Worm (Caenorhabditis elegans) whole organism, L2 larva: ENCODE measurements around the gene cpf-2.
A peak's percentile ranks its signal among the peaks of the same experiment; 100 is the strongest.
"Not testable (repeated sequence)": the region's sequence is repeated elsewhere in the genome, so short reads cannot be mapped to it uniquely, and the experiment has no call there.

ENCODE experiments used
- C34F6.9 ChIP-seq: fragments of 150-350 bp; optimal IDR thresholded peaks from 2 replicates; lab custom pipeline; 2014; ENCODE audit warnings: missing biosample characterization, missing genetic modification characterization
- F13H6.1 ChIP-seq: sonication (generic microtip); optimal IDR thresholded peaks from 2 replicates; lab custom pipeline; 2016; ENCODE audit warnings: missing genetic modification characterization, missing compliant biosample characterization
- R02D3.7 ChIP-seq: fragments of 150-350 bp; optimal IDR thresholded peaks from 2 replicates; lab custom pipeline; 2014; ENCODE audit warnings: missing biosample characterization, missing genetic modification characterization
- aly-2 ChIP-seq: fragments of 150-350 bp; optimal IDR thresholded peaks from 2 replicates; lab custom pipeline; 2014; ENCODE audit warnings: missing biosample characterization, missing genetic modification characterization
- ceh-16 ChIP-seq: fragments of 150-350 bp; optimal IDR thresholded peaks from 2 replicates; lab custom pipeline; 2014; ENCODE audit warnings: missing biosample characterization, missing genetic modification characterization
- ceh-82 ChIP-seq: fragments of 150-350 bp; optimal IDR thresholded peaks from 2 replicates; lab custom pipeline; 2014; ENCODE audit warnings: missing biosample characterization, missing genetic modification characterization
- crh-2 ChIP-seq: sonication (generic microtip); optimal IDR thresholded peaks from 2 replicates; lab custom pipeline; 2017; ENCODE audit warnings: missing biosample characterization, missing genetic modification characterization
- dmd-4 ChIP-seq: sonication (generic microtip); optimal IDR thresholded peaks from 2 replicates; lab custom pipeline; 2017; ENCODE audit warnings: missing biosample characterization, missing genetic modification characterization
- egl-27 ChIP-seq: sonication (generic microtip); optimal IDR thresholded peaks from 3 replicates; lab custom pipeline; 2017; ENCODE audit warnings: missing biosample characterization, missing genetic modification reagents, missing genetic modification characterization
- elt-3 ChIP-seq: sonication (generic microtip); optimal IDR thresholded peaks from 2 replicates; lab custom pipeline; 2017; ENCODE audit warnings: missing biosample characterization, missing genetic modification characterization
- fos-1 ChIP-seq: fragments of 150-350 bp; optimal IDR thresholded peaks from 2 replicates; lab custom pipeline; 2014; ENCODE audit warnings: missing biosample characterization, missing genetic modification characterization
- gmeb-1 ChIP-seq: fragments of 150-350 bp; optimal IDR thresholded peaks from 2 replicates; lab custom pipeline; 2014; ENCODE audit warnings: missing biosample characterization, missing genetic modification characterization
- lin-11 ChIP-seq: fragments of 150-350 bp; sonication (generic microtip); optimal IDR thresholded peaks from 2 replicates; lab custom pipeline; 2014; ENCODE audit warnings: missing biosample characterization, missing genetic modification characterization, inconsistent platforms, mixed read lengths
- lin-13 ChIP-seq: fragments of 150-350 bp; optimal IDR thresholded peaks from 2 replicates; lab custom pipeline; 2014; ENCODE audit warnings: missing biosample characterization, missing genetic modification reagents, missing genetic modification characterization
- lin-39 ChIP-seq: fragments of 150-350 bp; optimal IDR thresholded peaks from 2 replicates; lab custom pipeline; 2014; ENCODE audit warnings: missing biosample characterization, missing genetic modification reagents, missing genetic modification characterization
- mab-5 ChIP-seq: fragments of 150-350 bp; optimal IDR thresholded peaks from 2 replicates; lab custom pipeline; 2014; ENCODE audit warnings: missing biosample characterization, missing genetic modification characterization
- nhr-10 ChIP-seq: sonication (generic microtip); optimal IDR thresholded peaks from 2 replicates; lab custom pipeline; 2017; ENCODE audit warnings: missing biosample characterization, missing genetic modification characterization
- nhr-12 ChIP-seq: fragments of 150-350 bp; optimal IDR thresholded peaks from 2 replicates; lab custom pipeline; 2014; ENCODE audit warnings: missing biosample characterization, missing genetic modification characterization
- nhr-129 ChIP-seq: fragments of 150-350 bp; optimal IDR thresholded peaks from 2 replicates; lab custom pipeline; 2014; ENCODE audit warnings: missing biosample characterization, missing genetic modification characterization
- nhr-21 ChIP-seq: fragments of 150-350 bp; optimal IDR thresholded peaks from 2 replicates; lab custom pipeline; 2014; ENCODE audit warnings: missing biosample characterization, missing genetic modification characterization
- nhr-23 ChIP-seq: fragments of 150-350 bp; optimal IDR thresholded peaks from 2 replicates; lab custom pipeline; 2014; ENCODE audit warnings: missing biosample characterization, missing genetic modification reagents, missing genetic modification characterization
- nhr-6 ChIP-seq: fragments of 150-350 bp; optimal IDR thresholded peaks from 2 replicates; lab custom pipeline; 2014; ENCODE audit warnings: missing biosample characterization, missing genetic modification characterization
- nhr-77 ChIP-seq: fragments of 150-350 bp; optimal IDR thresholded peaks from 2 replicates; lab custom pipeline; 2014; ENCODE audit warnings: missing biosample characterization, missing genetic modification characterization
- peb-1 ChIP-seq: fragments of 150-350 bp; optimal IDR thresholded peaks from 2 replicates; lab custom pipeline; 2014; ENCODE audit warnings: missing biosample characterization, missing genetic modification characterization
- sem-4 ChIP-seq: fragments of 150-350 bp; optimal IDR thresholded peaks from 2 replicates; lab custom pipeline; 2014; ENCODE audit warnings: missing biosample characterization, missing genetic modification reagents, missing genetic modification characterization
- skn-1 ChIP-seq: sonication (generic microtip); optimal IDR thresholded peaks from 2 replicates; lab custom pipeline; 2017; ENCODE audit warnings: missing biosample characterization, missing genetic modification characterization
- sma-3 ChIP-seq: sonication (generic microtip); optimal IDR thresholded peaks from 2 replicates; lab custom pipeline; 2016; ENCODE audit warnings: missing genetic modification reagents, missing genetic modification characterization, missing compliant biosample characterization
- sma-9 ChIP-seq, 2 experiments: fragments of 150-350 bp in 1 of 2; sonication (generic microtip) in 1 of 2; optimal IDR thresholded peaks; 2 replicates each; lab custom pipeline; 2014 to 2016; ENCODE audit warnings: missing genetic modification characterization in 2 of 2, mild to moderate bottlenecking in 1 of 2, missing biosample characterization in 1 of 2, missing compliant biosample characterization in 1 of 2, missing genetic modification reagents in 1 of 2, moderate library complexity in 1 of 2
- snpc-4 ChIP-seq: fragments of 150-350 bp; optimal IDR thresholded peaks from 2 replicates; lab custom pipeline; 2014; ENCODE audit warnings: missing biosample characterization, missing genetic modification characterization
- unc-55 ChIP-seq: fragments of 150-350 bp; sonication (generic microtip); optimal IDR thresholded peaks from 3 replicates; lab custom pipeline; 2014; ENCODE audit warnings: missing biosample characterization, missing genetic modification reagents, missing genetic modification characterization
- ztf-1 ChIP-seq: fragments of 200-800 bp; sonication (Bioruptor generic); conservative IDR thresholded peaks from 2 replicates; pipeline ENCODE4 v1.3.6; 2022; ENCODE audit warnings: missing genetic modification characterization, missing compliant biosample characterization
- ztf-11 ChIP-seq: sonication (generic microtip); optimal IDR thresholded peaks from 2 replicates; lab custom pipeline; 2017; ENCODE audit warnings: missing biosample characterization, missing genetic modification characterization
- ztf-4 ChIP-seq: fragments of 150-350 bp; optimal IDR thresholded peaks from 2 replicates; lab custom pipeline; 2014; ENCODE audit warnings: missing biosample characterization, missing genetic modification characterization

The cpf-2 gene

DNA sequence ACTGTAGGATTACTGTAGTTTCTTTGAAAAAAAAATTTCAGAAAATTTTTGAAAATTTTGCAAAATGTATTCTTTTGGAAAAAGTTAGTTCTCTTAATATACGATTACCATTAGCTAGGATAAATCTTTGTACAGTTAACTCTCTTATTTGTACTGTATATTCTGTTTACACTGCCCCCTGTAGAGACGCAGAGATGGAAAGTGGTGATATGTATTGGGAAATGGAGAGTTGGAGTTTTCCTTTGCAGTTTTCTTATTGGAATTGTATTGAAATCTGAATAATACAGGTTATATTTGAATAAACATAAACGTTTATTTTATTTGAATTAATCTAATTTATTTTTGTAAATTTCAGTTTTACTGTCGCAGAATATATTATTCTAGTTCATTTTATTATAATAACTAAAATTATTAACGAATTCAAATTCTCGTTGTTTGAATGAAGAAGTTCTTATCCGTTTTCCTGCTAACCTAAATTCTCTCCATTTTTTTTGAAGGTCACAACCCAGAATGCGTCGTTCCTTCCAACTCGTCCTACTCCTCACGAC lies 14.4 kb downstream of the cpf-2 start, which contains the start of gene F56A8.9:
Gene F56A8.9, plus strand, starts transcription at position 498 of the 548 bp plus-strand sequence.
- TF ChIP-seq F13H6.1, result no peak
- no peak for TF ChIP-seq snpc-4 (tag; lab: Kevin White, UChicago)
- no peak for TF ChIP-seq lin-11 (tag; lab: Kevin White, UChicago)
- no peak for TF ChIP-seq nhr-23 (tag; lab: Kevin White, UChicago)
- no peak for TF ChIP-seq sma-9 (GFP tag; optimal IDR thresholded peaks at IDR 0.05; lab: Kevin White, UChicago)
- no peak for TF ChIP-seq sma-9 (tag; optimal IDR thresholded peaks at IDR 0.05; lab: Kevin White, UChicago)
- no peak for TF ChIP-seq ztf-4 (tag; lab: Kevin White, UChicago)
- TF ChIP-seq ceh-82 (tag; lab: Kevin White, UChicago), result no peak
- TF ChIP-seq ztf-11 (tag; lab: Kevin White, UChicago), result no peak
- TF ChIP-seq gmeb-1 (tag; lab: Kevin White, UChicago), result no peak
- TF ChIP-seq nhr-129 (tag; lab: Kevin White, UChicago), result no peak
- TF ChIP-seq lin-13, result no peak
- no peak for TF ChIP-seq dmd-4 (tag; lab: Kevin White, UChicago)
- TF ChIP-seq egl-27, result no peak
- no peak for TF ChIP-seq crh-2 (tag; lab: Kevin White, UChicago)
- no peak for TF ChIP-seq sma-3

DNA sequence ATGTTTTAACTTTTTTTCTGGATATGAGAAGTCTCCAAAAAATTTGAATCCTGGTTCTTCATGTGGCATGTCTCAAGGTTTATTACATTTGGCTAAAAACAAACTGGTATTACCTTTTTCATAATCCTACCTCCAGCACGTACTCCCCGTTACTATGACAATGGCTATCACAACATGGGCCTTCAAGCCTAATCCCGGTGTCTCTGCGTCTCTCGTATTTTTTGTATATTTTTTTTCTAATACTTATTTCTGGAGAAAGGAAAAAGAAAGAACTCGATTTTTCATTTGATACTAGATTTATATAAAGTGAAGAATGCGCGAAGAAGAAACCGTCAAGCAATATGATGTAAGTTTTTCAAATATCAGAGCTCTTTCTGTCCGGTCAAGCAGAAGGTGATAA lies 22.4 kb downstream of the cpf-2 start, which contains the start of gene anoh-1:
Gene anoh-1, plus strand, starts transcription at position 301 of the 400 bp plus-strand sequence.
- TF ChIP-seq ztf-1 (GFP tag; lab: Robert Waterston, UW) (no peak), nhr-21 (tag; lab: Kevin White, UChicago) (no peak), dmd-4 (tag; lab: Kevin White, UChicago) (no peak), nhr-77 (tag; lab: Kevin White, UChicago) (no peak), sma-9 (GFP tag; optimal IDR thresholded peaks at IDR 0.05; lab: Kevin White, UChicago) (no peak), sma-9 (tag; optimal IDR thresholded peaks at IDR 0.05; lab: Kevin White, UChicago) (no peak), sem-4 (tag; lab: Kevin White, UChicago) (no peak), R02D3.7 (tag; lab: Kevin White, UChicago) (no peak), nhr-23 (tag; lab: Kevin White, UChicago) (no peak), nhr-12 (tag; lab: Kevin White, UChicago) (no peak), snpc-4 (tag; lab: Kevin White, UChicago) (no peak), nhr-10 (no peak), crh-2 (tag; lab: Kevin White, UChicago) (no peak), gmeb-1 (tag; lab: Kevin White, UChicago) (no peak)

DNA sequence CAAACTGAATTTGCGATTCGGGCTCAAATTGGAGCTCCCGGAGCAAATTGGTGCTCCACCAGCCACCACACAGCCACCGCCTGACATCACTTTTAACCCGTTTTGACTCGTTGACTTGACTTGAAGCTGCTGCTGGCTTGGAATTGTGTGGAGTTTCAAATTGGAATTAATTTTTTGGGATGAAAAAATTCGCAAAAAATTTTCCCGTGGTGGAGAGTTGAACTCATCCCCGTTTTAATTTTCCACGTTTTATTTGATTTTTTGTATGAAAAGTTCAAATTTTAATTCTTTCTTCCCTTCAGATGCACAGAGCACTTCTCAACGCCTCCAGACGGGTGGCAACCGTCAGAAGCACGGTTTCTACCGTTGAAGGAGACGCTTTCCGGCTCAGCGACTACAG lies 23.4 kb downstream of the cpf-2 start, which contains the start of gene Y43F4A.4:
Gene Y43F4A.4, plus strand, starts transcription at position 301 of the 400 bp plus-strand sequence.
- not testable (repeated sequence) for TF ChIP-seq C34F6.9 (tag; lab: Kevin White, UChicago); nhr-129 (tag; lab: Kevin White, UChicago); sma-3

DNA sequence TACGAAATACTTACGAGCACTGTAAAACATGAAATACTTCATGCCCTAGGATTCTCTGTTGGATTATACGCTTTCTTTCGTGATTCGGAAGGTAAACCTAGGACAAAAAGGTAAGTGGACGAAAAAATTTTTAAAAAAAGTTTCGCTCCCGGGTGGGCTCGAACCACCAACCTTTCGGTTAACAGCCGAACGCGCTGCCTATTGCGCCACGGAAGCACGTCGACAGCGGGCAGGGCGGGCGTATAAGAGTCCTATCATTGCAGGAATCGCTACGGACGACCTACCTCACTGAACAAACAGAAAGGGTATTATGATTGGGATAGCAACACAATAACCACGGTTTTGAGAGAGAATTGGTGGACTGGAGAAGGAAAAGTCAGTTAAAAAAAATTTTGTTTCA lies 43.7 kb downstream of the cpf-2 start:
- no peak for TF ChIP-seq C34F6.9 (tag; lab: Kevin White, UChicago)
- no peak for TF ChIP-seq snpc-4 (tag; lab: Kevin White, UChicago)
- TF ChIP-seq nhr-6 (tag; lab: Kevin White, UChicago), result no peak
- no peak for TF ChIP-seq ceh-82 (tag; lab: Kevin White, UChicago)
- TF ChIP-seq F13H6.1, result no peak
- no peak for TF ChIP-seq egl-27
- no peak for TF ChIP-seq R02D3.7 (tag; lab: Kevin White, UChicago)
- no peak for TF ChIP-seq mab-5
- peak; percentile 7 for TF ChIP-seq nhr-129 (tag; lab: Kevin White, UChicago)
- no peak for TF ChIP-seq lin-39
- TF ChIP-seq ceh-16 (tag; lab: Kevin White, UChicago), result no peak
- TF ChIP-seq skn-1 (tag; lab: Kevin White, UChicago), result no peak
- peak; percentile 27 for TF ChIP-seq fos-1 (tag; lab: Kevin White, UChicago)
- no peak for TF ChIP-seq aly-2
- TF ChIP-seq peb-1, result no peak
- peak; percentile 27 for TF ChIP-seq sma-9 (GFP tag; optimal IDR thresholded peaks at IDR 0.05; lab: Kevin White, UChicago)
- TF ChIP-seq sma-9 (tag; optimal IDR thresholded peaks at IDR 0.05; lab: Kevin White, UChicago), result no peak
- peak; percentile 41 for TF ChIP-seq gmeb-1 (tag; lab: Kevin White, UChicago)
- peak; percentile 8 for TF ChIP-seq sma-3
- no peak for TF ChIP-seq elt-3 (tag; lab: Kevin White, UChicago)
- no peak for TF ChIP-seq unc-55 (GFP tag; lab: Kevin White, UChicago)
- no peak for TF ChIP-seq crh-2 (tag; lab: Kevin White, UChicago)
- TF ChIP-seq, all 48 proteins: peak for 5
